Worm (Caenorhabditis elegans): ENCODE results near the gene col-128.
A peak's percentile ranks its signal among the peaks of the same experiment; 100 is the strongest.

DNA sequence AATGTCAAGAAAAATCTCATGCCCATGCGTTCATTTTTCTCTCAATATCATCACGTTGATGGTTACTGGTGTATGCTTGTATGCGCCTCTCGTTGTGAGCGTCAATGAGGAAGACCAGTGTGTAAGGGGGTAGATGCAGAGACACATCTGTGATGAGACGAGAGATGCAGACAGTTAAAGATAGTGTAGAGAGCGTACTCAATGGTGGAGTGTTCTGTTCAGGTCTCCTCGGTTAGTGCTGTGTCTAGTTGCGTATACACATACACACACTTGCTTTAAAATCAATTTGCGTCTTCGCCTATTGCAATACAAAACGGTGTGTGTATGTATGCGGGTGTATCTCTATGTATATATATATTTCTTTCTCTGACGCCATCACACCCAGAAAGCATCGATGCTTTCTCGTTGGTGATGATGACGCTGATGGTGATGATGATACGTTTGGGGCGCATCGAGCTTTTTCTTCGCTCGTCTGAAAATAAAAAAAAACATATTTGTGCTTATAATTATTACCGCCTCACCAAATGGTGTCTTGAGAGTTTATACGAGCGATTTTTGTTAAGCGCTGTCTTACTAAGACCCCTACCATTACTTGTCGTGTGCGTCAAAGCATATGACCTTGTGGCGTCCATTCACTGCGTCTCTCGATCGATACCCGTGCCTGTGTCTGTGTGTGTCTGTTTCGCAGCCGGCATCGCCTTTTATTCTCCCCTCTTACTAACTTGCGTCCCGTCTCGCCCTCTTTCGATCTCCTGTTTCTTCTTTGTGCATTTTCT, 41.8 kb upstream of the col-128 start, which contains the start of gene F40F11.3:
- TF ChIP-seq him-1 (tag; optimal IDR thresholded peaks at IDR 0.05): no peak
- peak; percentile 43 for TF ChIP-seq W03F9.2 (tag; optimal IDR thresholded peaks at IDR 0.05)
- TF ChIP-seq dao-5 (tag; optimal IDR thresholded peaks at IDR 0.05): no peak

Measured in whole organism, L4/young adult.